Worm (Caenorhabditis elegans): ENCODE measurements around the gene grd-12.

ce11 chrV:15023544-15023943, 45.2 kb downstream of the grd-12 start, which contains the start of gene F14H8.4:
- TF ChIP-seq snpc-4 (tag; optimal IDR thresholded peaks at IDR 0.05) (no peak), ces-1 (GFP tag; optimal IDR thresholded peaks at IDR 0.05) (no peak), pha-4 (GFP tag; IDR thresholded peaks at IDR 0.05) (no peak), pha-4 (tag; optimal IDR thresholded peaks at IDR 0.05) (no peak), cey-2 (tag; optimal IDR thresholded peaks at IDR 0.05; ENCODE audit: borderline replicate concordance, insufficient read depth) (no peak), ztf-11 (tag; optimal IDR thresholded peaks at IDR 0.05) (no peak), ama-1 (optimal IDR thresholded peaks at IDR 0.05) (no peak), dve-1 (tag; optimal IDR thresholded peaks at IDR 0.05; ENCODE audit: insufficient read depth) (no peak), lin-13 (GFP tag; optimal IDR thresholded peaks at IDR 0.05) (no peak), F49E8.2 (tag; optimal IDR thresholded peaks at IDR 0.05; ENCODE audit: borderline replicate concordance) (no peak), fkh-10 (GFP tag; optimal IDR thresholded peaks at IDR 0.05) (no peak), D1046.2 (GFP tag; IDR thresholded peaks at IDR 0.05) (no peak), F44E2.7 (GFP tag; IDR thresholded peaks at IDR 0.05) (no peak), nhr-76 (tag; optimal IDR thresholded peaks at IDR 0.05) (no peak)
